Fruit fly (Drosophila melanogaster): Measurements from ENCODE around the gene Cyt-c-d.

DNA sequence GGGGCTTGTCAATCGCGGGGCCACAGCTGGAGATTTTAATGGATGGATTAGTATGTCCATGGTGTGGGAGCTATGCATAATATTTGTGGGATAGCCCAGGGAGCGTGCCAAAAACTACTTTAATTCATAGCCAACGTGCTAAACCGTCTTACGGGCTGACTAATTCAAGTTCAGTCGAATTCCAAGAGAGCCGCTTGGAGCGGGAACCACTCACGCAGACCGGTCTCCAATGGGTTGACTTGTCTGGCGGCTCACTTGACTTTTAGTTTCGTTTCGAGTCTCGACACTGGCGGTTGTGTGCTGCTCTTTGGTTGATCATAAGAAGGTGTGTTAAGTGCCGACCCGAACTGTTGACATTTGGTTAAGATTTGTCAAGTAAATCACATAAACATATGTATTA lies 38.4 kb downstream of the Cyt-c-d start, which contains the start of gene yellow-b:
- TF ChIP-seq OdsH (GFP tag; optimal IDR thresholded peaks at IDR 0.05) (no peak), Ets21C (GFP tag; optimal IDR thresholded peaks at IDR 0.05) (no peak), net (GFP tag; optimal IDR thresholded peaks at IDR 0.05) (no peak), Sox14 (GFP tag; optimal IDR thresholded peaks at IDR 0.05) (no peak), CG6792 (GFP tag; optimal IDR thresholded peaks at IDR 0.05) (no peak), CG10669 (GFP tag; optimal IDR thresholded peaks at IDR 0.05) (no peak)
